Worm (Caenorhabditis elegans): ENCODE data around the gene K04A8.19.

The K04A8.19 gene

DNA sequence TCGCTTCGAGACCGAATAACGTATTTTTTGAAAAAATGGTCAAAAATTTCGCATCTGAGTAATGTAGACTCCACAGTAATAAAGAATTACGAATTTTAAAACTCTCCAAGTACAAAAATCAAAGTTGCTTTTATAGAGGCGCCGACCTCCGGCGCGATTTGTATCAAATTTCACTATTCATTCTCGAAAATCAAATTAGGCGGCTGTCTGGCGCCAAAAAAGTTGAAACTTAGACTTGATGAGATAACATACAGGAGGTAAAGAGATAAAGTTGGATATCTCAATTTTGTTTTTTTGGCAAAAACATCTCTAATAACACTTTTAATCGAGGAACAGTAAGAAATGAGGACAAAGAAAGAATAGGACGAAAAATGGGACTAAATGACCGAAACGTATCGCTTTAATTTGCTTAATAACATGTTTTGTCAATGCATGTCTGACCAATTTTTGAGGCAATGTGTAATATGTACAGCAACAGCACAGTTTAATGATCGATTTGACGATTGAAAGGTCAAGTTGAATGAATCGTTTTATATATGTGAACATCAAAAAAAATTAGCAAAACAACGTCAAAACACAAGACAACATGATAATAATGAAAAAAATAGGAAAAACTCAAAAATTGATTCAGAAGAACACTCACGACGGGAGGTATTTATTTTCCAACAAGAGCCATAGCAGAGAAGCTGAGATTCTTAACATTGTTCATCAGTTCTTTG is 47.8 kb downstream of the K04A8.19 start:
- TF ChIP-seq T22C8.4 (GFP tag; IDR thresholded peaks at IDR 0.05) (no peak), ztf-29 (GFP tag; IDR thresholded peaks at IDR 0.05) (no peak), med-1 (GFP tag; optimal IDR thresholded peaks at IDR 0.05; ENCODE audit: insufficient read depth) (no peak), tab-1 (GFP tag; IDR thresholded peaks at IDR 0.05) (no peak), ref-1 (GFP tag; conservative IDR thresholded peaks at IDR 0.05) (no peak)

- no peak for TF ChIP-seq ref-1 (GFP tag; conservative IDR thresholded peaks at IDR 0.05)
- TF ChIP-seq cog-1 (tag; optimal IDR thresholded peaks at IDR 0.05) = no peak
- TF ChIP-seq flt-1 (GFP tag; IDR thresholded peaks at IDR 0.05) = no peak
- no peak for TF ChIP-seq T22C8.4 (GFP tag; IDR thresholded peaks at IDR 0.05)
- TF ChIP-seq ztf-23 (GFP tag; IDR thresholded peaks at IDR 0.05) = no peak
- no peak for TF ChIP-seq ztf-29 (GFP tag; IDR thresholded peaks at IDR 0.05)
- TF ChIP-seq med-1 (GFP tag; optimal IDR thresholded peaks at IDR 0.05; ENCODE audit: insufficient read depth) = no peak
- TF ChIP-seq klf-2 (GFP tag; conservative IDR thresholded peaks at IDR 0.05) = no peak
- TF ChIP-seq tab-1 (GFP tag; IDR thresholded peaks at IDR 0.05) = no peak
Measured at ce11 chrV:6505339-6505811, 48.8 kb downstream of the K04A8.19 start, which contains the start of gene W01A11.7. W01A11.7 (minus strand) TSS chrV:6505389.

DNA sequence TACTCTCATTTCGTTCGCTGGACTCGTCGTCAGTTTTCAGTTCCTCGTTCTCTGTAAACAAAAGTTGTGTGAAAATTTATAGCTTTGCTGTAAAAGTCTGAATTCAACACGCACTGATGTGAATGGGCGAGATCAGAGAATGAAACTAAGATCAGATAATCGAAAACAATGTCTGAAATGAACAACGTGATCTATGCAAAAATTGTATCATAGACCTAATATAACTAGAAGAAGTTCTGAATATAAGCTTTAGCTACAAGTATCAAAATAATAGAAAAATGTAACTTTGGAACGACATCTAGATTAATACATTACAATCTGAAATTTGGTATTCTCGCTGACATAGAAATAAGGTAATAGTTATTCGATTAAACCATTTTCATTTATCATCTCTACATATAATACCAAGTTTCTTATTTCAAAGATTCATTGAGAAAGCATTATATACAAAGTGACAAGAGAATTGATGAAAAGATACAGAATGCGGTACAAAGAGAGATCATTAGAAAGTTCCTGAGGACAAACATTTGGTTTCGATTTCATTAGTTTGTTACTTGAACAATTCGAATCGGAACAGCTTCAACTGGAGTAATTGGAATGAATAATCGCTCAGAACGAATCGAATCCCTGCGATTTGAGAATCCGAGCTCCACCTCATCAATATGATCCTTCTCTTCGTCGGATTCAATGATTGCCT is 49.9 kb downstream of the K04A8.19 start, which contains the start of gene moc-2:
moc-2 (minus strand) TSS at position 51 of the 697 bp plus-strand sequence.
- no peak for TF ChIP-seq med-1 (GFP tag; optimal IDR thresholded peaks at IDR 0.05; ENCODE audit: insufficient read depth)
- TF ChIP-seq ztf-29 (GFP tag; IDR thresholded peaks at IDR 0.05) = no peak
- no peak for TF ChIP-seq cog-1 (tag; optimal IDR thresholded peaks at IDR 0.05)
- TF ChIP-seq T22C8.4 (GFP tag; IDR thresholded peaks at IDR 0.05) = no peak
- TF ChIP-seq klf-2 (GFP tag; conservative IDR thresholded peaks at IDR 0.05) = no peak
- no peak for TF ChIP-seq ref-1 (GFP tag; conservative IDR thresholded peaks at IDR 0.05)
- TF ChIP-seq flt-1 (GFP tag; IDR thresholded peaks at IDR 0.05) = no peak
- no peak for TF ChIP-seq ztf-23 (GFP tag; IDR thresholded peaks at IDR 0.05)
- no peak for TF ChIP-seq tab-1 (GFP tag; IDR thresholded peaks at IDR 0.05)

Measured in whole organism, midembryonic.